Worm (Caenorhabditis elegans) whole organism, dauer: ENCODE results near the gene C51E3.9.

Experiments used
- unc-62 ChIP-seq: sonication (generic microtip); optimal IDR thresholded peaks from 2 replicates; lab custom pipeline; 2017; ENCODE audit warnings: missing biosample characterization, missing genetic modification reagents, missing genetic modification characterization

C51E3.9 gene

DNA sequence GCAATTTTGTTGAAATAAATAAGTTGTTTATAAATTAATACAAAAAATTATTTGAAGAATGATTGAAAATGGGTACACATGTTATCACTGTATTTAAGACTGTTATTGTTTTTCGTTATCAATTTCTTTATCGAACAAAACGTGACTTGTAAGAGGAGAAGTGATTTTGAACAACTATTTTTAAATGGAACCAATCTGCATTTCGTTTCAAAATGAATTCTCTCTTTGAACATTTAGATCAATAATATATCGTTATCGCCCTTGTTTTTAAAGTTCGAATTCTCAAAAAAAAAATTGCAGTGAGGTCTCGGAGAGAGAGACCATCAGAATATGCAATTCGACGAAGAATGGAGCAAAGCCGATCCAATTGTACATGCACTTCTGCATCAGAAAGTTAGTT lies 33.5 kb downstream of the C51E3.9 start, which contains the start of gene cul-5:
cul-5 (plus strand) TSS at position 301 of the 400 bp plus-strand sequence.
- no peak for TF ChIP-seq unc-62

ce11 chrV:10182984-10183383 lies 37.2 kb downstream of the C51E3.9 start, which contains the start of gene ZK856.4:
TSS of gene ZK856.4 (plus strand) at chrV:10183284.
- no peak for TF ChIP-seq unc-62

DNA sequence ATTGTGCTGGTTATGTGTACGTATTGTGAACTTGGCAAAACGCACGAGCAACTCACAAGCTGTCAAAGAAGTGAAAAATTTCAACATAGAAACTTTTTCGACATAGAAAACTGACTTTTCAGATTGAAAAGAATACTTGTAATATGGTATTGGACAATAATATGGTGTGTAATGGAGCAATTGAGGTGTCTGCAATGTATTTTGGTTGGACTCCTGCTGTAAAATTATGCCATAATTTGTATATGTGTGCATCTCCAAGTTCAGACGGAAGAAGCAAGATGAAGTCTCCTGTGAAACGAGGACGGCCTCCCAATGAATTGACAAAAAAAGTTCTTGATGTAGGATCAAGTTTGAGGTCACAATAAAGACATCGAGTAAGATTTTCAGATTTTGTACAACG lies 38.1 kb downstream of the C51E3.9 start:
- TF ChIP-seq unc-62, result no peak

- no peak for TF ChIP-seq unc-62
These were observed 40.0 kb downstream of the C51E3.9 start, which contains the start of gene ZK856.18 for ce11 chrV:10185719-10186118. TSS of gene ZK856.18 (minus strand) at chrV:10186007.

ce11 chrV:10190081-10190556 lies 44.4 kb downstream of the C51E3.9 start, which contains the start of gene ZK856.5:
TSS of gene ZK856.5 (minus strand) at chrV:10190131.
- TF ChIP-seq unc-62, result no peak

ce11 chrV:10191242-10191641 lies 45.5 kb downstream of the C51E3.9 start:
- TF ChIP-seq unc-62, result no peak

DNA sequence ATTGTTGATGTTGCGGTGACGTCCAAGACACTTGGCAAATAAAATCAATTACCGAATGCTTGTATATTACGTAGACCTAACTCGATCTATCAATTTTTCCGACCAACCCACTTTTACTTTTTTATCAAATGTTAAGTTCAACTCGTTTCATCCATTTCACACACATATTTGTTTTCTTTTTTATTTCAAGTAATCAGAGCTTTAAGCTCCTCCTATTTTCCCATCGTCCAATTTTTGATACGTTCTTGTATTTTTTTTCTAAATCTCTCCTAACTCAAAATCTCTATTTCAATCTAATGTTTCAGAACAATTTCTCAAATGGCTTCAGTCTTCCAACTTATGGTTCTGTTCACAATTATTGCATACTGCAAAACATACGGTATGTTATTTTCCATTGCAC lies 52.6 kb downstream of the C51E3.9 start, which contains the start of gene ZK856.6:
ZK856.6 (plus strand) TSS at position 301 of the 400 bp plus-strand sequence.
- TF ChIP-seq unc-62, result no peak
